Worm (Caenorhabditis elegans): ENCODE measurements around the gene pxl-1.

pxl-1 gene

DNA sequence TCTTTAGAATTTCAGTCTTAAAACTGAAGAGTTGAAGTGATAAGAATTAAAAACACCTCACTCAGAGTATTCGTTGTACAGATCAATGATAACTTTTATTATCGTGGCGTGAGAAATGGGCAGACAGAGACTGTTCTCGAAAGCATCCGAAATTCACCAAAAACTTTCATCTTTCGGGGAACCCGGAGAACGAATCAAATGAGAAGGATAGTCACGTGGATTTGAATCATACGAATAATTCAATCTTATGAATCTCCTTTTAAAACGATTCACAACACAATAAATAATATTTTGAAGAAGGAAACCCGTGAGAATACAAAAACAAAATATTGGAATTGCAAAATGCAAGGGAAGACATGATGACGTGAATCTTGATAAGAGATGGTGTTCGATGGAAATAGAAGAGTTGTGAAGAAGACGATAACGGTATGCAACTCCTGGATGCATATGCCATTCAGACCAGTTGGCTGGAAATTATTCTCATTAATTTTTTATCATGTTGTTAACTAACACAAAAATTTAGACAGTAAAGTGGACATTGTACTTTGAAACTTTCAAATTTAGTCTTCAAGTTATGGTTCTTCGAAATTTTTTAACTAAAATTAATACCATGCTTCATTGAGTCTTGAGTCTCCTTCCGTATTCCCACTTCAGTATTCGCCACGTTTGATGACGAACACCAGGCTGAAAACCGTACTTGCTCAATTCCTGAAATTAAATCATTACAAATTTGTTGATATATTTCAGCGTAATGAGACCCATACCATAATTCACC lies 18.8 kb downstream of the pxl-1 start:
- peak in 1 of 2 experiments; percentile 62 for TF ChIP-seq lin-35 (GFP tag; optimal IDR thresholded peaks at IDR 0.05)
- no peak for TF ChIP-seq efl-1 (optimal IDR thresholded peaks at IDR 0.05)
- TF ChIP-seq efl-1 (GFP tag; optimal IDR thresholded peaks at IDR 0.05 in 1 of 2), result peak in 1 of 2 experiments; percentile 78
- TF ChIP-seq ceh-8 (GFP tag; optimal IDR thresholded peaks at IDR 0.05), result no peak
- peak; percentile 31 for TF ChIP-seq lin-14 (GFP tag; optimal IDR thresholded peaks at IDR 0.05)
- peak; percentile 63 for TF ChIP-seq nhr-20 (tag; optimal IDR thresholded peaks at IDR 0.05)
- TF ChIP-seq xbp-1 (tag; optimal IDR thresholded peaks at IDR 0.05), result no peak
- peak; percentile 73 for TF ChIP-seq nhr-71 (tag; optimal IDR thresholded peaks at IDR 0.05)
- TF ChIP-seq mep-1 (tag; optimal IDR thresholded peaks at IDR 0.05), result peak; percentile 21
- peak; percentile 65 for TF ChIP-seq snu-23 (GFP tag; optimal IDR thresholded peaks at IDR 0.05)
- peak; percentile 58 for TF ChIP-seq nhr-90 (tag; optimal IDR thresholded peaks at IDR 0.05; ENCODE audit: poor library complexity)
- peak; percentile 27 for TF ChIP-seq nhr-19 (GFP tag; conservative IDR thresholded peaks at IDR 0.05)
- TF ChIP-seq elt-2 (tag; optimal IDR thresholded peaks at IDR 0.05), result peak; percentile 38
- TF ChIP-seq unc-62 (GFP tag; optimal IDR thresholded peaks at IDR 0.05), result no peak
- peak; percentile 90 for TF ChIP-seq blmp-1 (tag; optimal IDR thresholded peaks at IDR 0.05)
- TF ChIP-seq mdl-1 (tag; optimal IDR thresholded peaks at IDR 0.05), result peak in 1 of 2 experiments; percentile 0
- TF ChIP-seq grh-1 (GFP tag; IDR thresholded peaks at IDR 0.05), result peak; percentile 26; the same call in 1 of the 2 replicates
- peak; percentile 38 for TF ChIP-seq nhr-85 (tag)
- peak in 4 of 6 experiments; percentile 10 to 61 (median 28) for TF ChIP-seq elt-3 (tag; optimal IDR thresholded peaks at IDR 0.05)
- no peak for TF ChIP-seq efl-3 (GFP tag; optimal IDR thresholded peaks at IDR 0.05)
- no peak for TF ChIP-seq nhr-77 (tag; optimal IDR thresholded peaks at IDR 0.05)

ce11 chrIII:5876140-5876675 lies 19.6 kb downstream of the pxl-1 start, which contains the start of gene aldo-2:
aldo-2 (minus strand) TSS chrIII:5876625.
- TF ChIP-seq dsc-1 (tag; optimal IDR thresholded peaks at IDR 0.05) (no peak), aly-2 (tag; optimal IDR thresholded peaks at IDR 0.05) (no peak), sptf-1 (tag; optimal IDR thresholded peaks at IDR 0.05) (no peak), lin-35 (GFP tag; optimal IDR thresholded peaks at IDR 0.05) (peak; percentile 24 to 60), unc-98 (GFP tag; IDR thresholded peaks at IDR 0.05) (no peak), lin-13 (GFP tag; optimal IDR thresholded peaks at IDR 0.05) (no peak), nhr-90 (tag; optimal IDR thresholded peaks at IDR 0.05; ENCODE audit: poor library complexity) (peak; percentile 54), C04F5.9 (tag; optimal IDR thresholded peaks at IDR 0.05) (no peak), ceh-82 (tag; optimal IDR thresholded peaks at IDR 0.05) (peak in 1 of 3 experiments; percentile 4), blmp-1 (tag; optimal IDR thresholded peaks at IDR 0.05) (peak; percentile 64), isw-1 (GFP tag; IDR thresholded peaks at IDR 0.05) (no peak), zag-1 (tag; optimal IDR thresholded peaks at IDR 0.05) (no peak), snpc-4 (tag; optimal IDR thresholded peaks at IDR 0.05) (no peak), lin-15B (tag; optimal IDR thresholded peaks at IDR 0.05) (no peak), nhr-76 (tag; optimal IDR thresholded peaks at IDR 0.05) (no peak), egl-27 (tag; optimal IDR thresholded peaks at IDR 0.05) (no peak), nhr-84 (tag; optimal IDR thresholded peaks at IDR 0.05) (no peak), vab-15 (tag; optimal IDR thresholded peaks at IDR 0.05) (no peak), nhr-20 (tag; optimal IDR thresholded peaks at IDR 0.05) (peak; percentile 31), nhr-71 (tag; optimal IDR thresholded peaks at IDR 0.05) (peak; percentile 11), mep-1 (tag; optimal IDR thresholded peaks at IDR 0.05) (peak; percentile 14), grh-1 (GFP tag; IDR thresholded peaks at IDR 0.05) (0 out of 2 replicates have a peak, but pooled peaks have one; percentile 5), skn-1 (tag; optimal IDR thresholded peaks at IDR 0.05) (no peak), rnt-1 (tag; optimal IDR thresholded peaks at IDR 0.05) (no peak), lsy-2 (tag; optimal IDR thresholded peaks at IDR 0.05) (peak in 1 of 2 experiments; percentile 36), hlh-17 (GFP tag; optimal IDR thresholded peaks at IDR 0.05; ENCODE audit: borderline replicate concordance) (no peak), pqm-1 (tag; optimal IDR thresholded peaks at IDR 0.05) (no peak), fkh-10 (GFP tag; optimal IDR thresholded peaks at IDR 0.05) (no peak), ztf-11 (tag; optimal IDR thresholded peaks at IDR 0.05) (no peak), unc-30 (tag; optimal IDR thresholded peaks at IDR 0.05) (no peak), nhr-47 (tag; optimal IDR thresholded peaks at IDR 0.05) (peak; percentile 15), efl-1 (optimal IDR thresholded peaks at IDR 0.05) (peak; percentile 22 to 30), efl-1 (GFP tag; optimal IDR thresholded peaks at IDR 0.05 in 1 of 2) (peak in 1 of 2 experiments; percentile 92), irx-1 (tag; optimal IDR thresholded peaks at IDR 0.05) (no peak), F16B12.6 (tag; optimal IDR thresholded peaks at IDR 0.05) (no peak), nhr-11 (tag; optimal IDR thresholded peaks at IDR 0.05) (no peak), nhr-28 (tag; optimal IDR thresholded peaks at IDR 0.05) (no peak)

Measured in whole organism, L1 larva.